Fruit fly (Drosophila melanogaster): ENCODE results near the gene hth.

hth gene

dm6 chr3R:10498620-10499019 lies 140.7 kb downstream of the hth start (continued):
- TF ChIP-seq Bteb2 (GFP tag; optimal IDR thresholded peaks at IDR 0.05) (no peak), CG8765 (GFP tag; IDR thresholded peaks at IDR 0.05) (no peak), CG6854 (GFP tag; optimal IDR thresholded peaks at IDR 0.05) (no peak), Xrp1 (GFP tag; IDR thresholded peaks at IDR 0.05) (peak; percentile 73), CG10979 (tag; optimal IDR thresholded peaks at IDR 0.05) (peak; percentile 67), lov (optimal IDR thresholded peaks at IDR 0.05) (no peak), lov (GFP tag; IDR thresholded peaks at IDR 0.05) (no peak), dpn (GFP tag; optimal IDR thresholded peaks at IDR 0.05) (peak in 1 of 2 experiments; percentile 18), kah (GFP tag; optimal IDR thresholded peaks at IDR 0.05) (no peak), CG3407 (GFP tag; optimal IDR thresholded peaks at IDR 0.05) (no peak), MTF-1 (GFP tag; optimal IDR thresholded peaks at IDR 0.05; ENCODE audit: borderline replicate concordance) (no peak), CG7987 (GFP tag; optimal IDR thresholded peaks at IDR 0.05) (no peak), CG9797 (GFP tag; optimal IDR thresholded peaks at IDR 0.05) (no peak), CG6683 (GFP tag; optimal IDR thresholded peaks at IDR 0.05) (no peak), Lpt (GFP tag; optimal IDR thresholded peaks at IDR 0.05) (no peak), mld (GFP tag; IDR thresholded peaks at IDR 0.05; ENCODE audit: partially characterized antibody) (no peak), tll (GFP tag; optimal IDR thresholded peaks at IDR 0.05) (no peak), gce (GFP tag; IDR thresholded peaks at IDR 0.05) (no peak), Nf-YB (GFP tag; optimal IDR thresholded peaks at IDR 0.05) (no peak), danr (GFP tag; IDR thresholded peaks at IDR 0.05) (no peak), CG7963 (GFP tag; IDR thresholded peaks at IDR 0.05; ENCODE audit: partially characterized antibody) (no peak), fd96Cb (tag; optimal IDR thresholded peaks at IDR 0.05) (peak; percentile 52), pita (GFP tag; optimal IDR thresholded peaks at IDR 0.05) (no peak), Sry-β (GFP tag; optimal IDR thresholded peaks at IDR 0.05) (no peak)

- peak; percentile 40 for TF ChIP-seq CG1602 (GFP tag; optimal IDR thresholded peaks at IDR 0.05)
- peak; percentile 51 for TF ChIP-seq tup (GFP tag; optimal IDR thresholded peaks at IDR 0.05)
- TF ChIP-seq tgo (GFP tag; IDR thresholded peaks at IDR 0.05) = peak; percentile 51; the same call in 2 of the 3 replicates
- peak; percentile 85 for TF ChIP-seq vvl (GFP tag; IDR thresholded peaks at IDR 0.05)
- TF ChIP-seq vnd (GFP tag; IDR thresholded peaks at IDR 0.05; ENCODE audit: partially characterized antibody) = no peak
- no peak for TF ChIP-seq CG3726 (GFP tag; IDR thresholded peaks at IDR 0.05)
- no peak for TF ChIP-seq D (optimal IDR thresholded peaks at IDR 0.05)
- no peak for TF ChIP-seq D (GFP tag; optimal IDR thresholded peaks at IDR 0.05)
- TF ChIP-seq pan (optimal IDR thresholded peaks at IDR 0.05) = no peak
- peak in 1 of 2 experiments; percentile 42 for TF ChIP-seq pan (GFP tag; optimal IDR thresholded peaks at IDR 0.05 in 1 of 2, IDR thresholded peaks at IDR 0.05 in 1 of 2)
- peak; percentile 65 for TF ChIP-seq CG12391 (tag; optimal IDR thresholded peaks at IDR 0.05)
- TF ChIP-seq gt (GFP tag; IDR thresholded peaks at IDR 0.05) = no peak
- peak; percentile 70 for TF ChIP-seq dysf (GFP tag; IDR thresholded peaks at IDR 0.05)
- peak; percentile 39 for TF ChIP-seq org-1 (GFP tag; optimal IDR thresholded peaks at IDR 0.05)
- peak; percentile 42 for TF ChIP-seq zf30C (GFP tag; optimal IDR thresholded peaks at IDR 0.05)
- TF ChIP-seq bigmax (GFP tag; optimal IDR thresholded peaks at IDR 0.05) = no peak
- TF ChIP-seq Side (GFP tag; optimal IDR thresholded peaks at IDR 0.05) = peak; percentile 64
- TF ChIP-seq pum (GFP tag; optimal IDR thresholded peaks at IDR 0.05) = peak; percentile 66
- TF ChIP-seq phol (tag; optimal IDR thresholded peaks at IDR 0.05) = peak; percentile 55
- TF ChIP-seq Fer1 (GFP tag; optimal IDR thresholded peaks at IDR 0.05) = peak; percentile 60
- TF ChIP-seq sc (optimal IDR thresholded peaks at IDR 0.05) = no peak
- peak; percentile 31 for TF ChIP-seq sc (GFP tag; optimal IDR thresholded peaks at IDR 0.05)
- TF ChIP-seq CG32532 (GFP tag; IDR thresholded peaks at IDR 0.05) = peak; percentile 28; the same call in 1 of the 2 replicates
- TF ChIP-seq tll (GFP tag; optimal IDR thresholded peaks at IDR 0.05) = no peak
- TF ChIP-seq CG9609 (GFP tag; optimal IDR thresholded peaks at IDR 0.05) = peak; percentile 39
- TF ChIP-seq nom (GFP tag; optimal IDR thresholded peaks at IDR 0.05) = no peak
- TF ChIP-seq CG11696 (GFP tag; IDR thresholded peaks at IDR 0.05) = no peak
- peak; percentile 17 for TF ChIP-seq CG17568 (GFP tag; optimal IDR thresholded peaks at IDR 0.05)
- peak; percentile 45 for TF ChIP-seq nerfin-1 (tag; optimal IDR thresholded peaks at IDR 0.05)
Observed at dm6 chr3R:10494121-10494520, 145.2 kb downstream of the hth start.

All from whole organism, embryonic.